Fruit fly (Drosophila melanogaster) whole organism, adult: ENCODE measurements around the gene CG1213.

ENCODE experiments used
- CG11617 ChIP-seq: fragments of 200-800 bp; sonication (Bioruptor generic); optimal IDR thresholded peaks from 2 replicates; lab custom pipeline; 2017; ENCODE audit warnings: mild to moderate bottlenecking, missing biosample characterization, missing genetic modification reagents, missing genetic modification characterization
- CG12768 ChIP-seq: fragments of 200-800 bp; sonication (Bioruptor generic); optimal IDR thresholded peaks from 2 replicates; lab custom pipeline; 2017; ENCODE audit warnings: missing biosample characterization, missing genetic modification characterization, mild to moderate bottlenecking, moderate library complexity, missing genetic modification reagents
- CG14711 ChIP-seq: fragments of 200-800 bp; sonication (Bioruptor generic); optimal IDR thresholded peaks from 2 replicates; lab custom pipeline; 2018; ENCODE audit warnings: missing biosample characterization, mild to moderate bottlenecking, missing genetic modification characterization, moderate library complexity
- CG1620 ChIP-seq: fragments of 200-800 bp; sonication (Bioruptor generic); optimal IDR thresholded peaks from 2 replicates; lab custom pipeline; 2016; ENCODE audit warnings: missing biosample characterization, missing genetic modification characterization
- CG33017 ChIP-seq: fragments of 200-800 bp; sonication (Bioruptor generic); optimal IDR thresholded peaks from 2 replicates; lab custom pipeline; 2018; ENCODE audit warnings: missing biosample characterization, mild to moderate bottlenecking, missing genetic modification characterization, moderate library complexity
- CG5204 ChIP-seq: fragments of 200-800 bp; sonication (Bioruptor generic); optimal IDR thresholded peaks from 2 replicates; lab custom pipeline; 2016; ENCODE audit warnings: missing biosample characterization, missing genetic modification characterization
- CG7045 ChIP-seq: fragments of 200-800 bp; sonication (Bioruptor generic); optimal IDR thresholded peaks from 2 replicates; lab custom pipeline; 2017; ENCODE audit warnings: missing biosample characterization, mild to moderate bottlenecking, missing genetic modification characterization
- CG7101 ChIP-seq: fragments of 200-800 bp; sonication (Bioruptor generic); optimal IDR thresholded peaks from 2 replicates; lab custom pipeline; 2018; ENCODE audit warnings: missing biosample characterization, mild to moderate bottlenecking, missing genetic modification characterization, moderate library complexity
- Clk ChIP-seq: fragments of 200-800 bp; sonication (Bioruptor generic); optimal IDR thresholded peaks from 2 replicates; lab custom pipeline; 2017; ENCODE audit warnings: missing biosample characterization, missing genetic modification characterization
- Crg-1 ChIP-seq: fragments of 200-800 bp; sonication (Bioruptor generic); optimal IDR thresholded peaks from 2 replicates; lab custom pipeline; 2016; ENCODE audit warnings: missing biosample characterization, missing genetic modification characterization
- Hr96 ChIP-seq: fragments of 200-800 bp; sonication (Bioruptor generic); optimal IDR thresholded peaks from 2 replicates; lab custom pipeline; 2016; ENCODE audit warnings: missing biosample characterization, missing genetic modification characterization
- Mnt ChIP-seq: fragments of 200-800 bp; sonication (Bioruptor generic); optimal IDR thresholded peaks from 2 replicates; lab custom pipeline; 2016; ENCODE audit warnings: missing biosample characterization, mild to moderate bottlenecking, missing genetic modification characterization
- bab1 ChIP-seq: fragments of 200-800 bp; sonication (Bioruptor generic); optimal IDR thresholded peaks from 3 replicates; lab custom pipeline; 2019; ENCODE audit warnings: missing biosample characterization, mild to moderate bottlenecking, missing genetic modification characterization, moderate library complexity
- cic ChIP-seq: fragments of 200-800 bp; sonication (Bioruptor generic); optimal IDR thresholded peaks from 2 replicates; lab custom pipeline; 2017; ENCODE audit warnings: missing biosample characterization, mild to moderate bottlenecking, missing genetic modification characterization, moderate library complexity
- cnc ChIP-seq, 2 experiments: fragments of >200 bp; optimal IDR thresholded peaks; 2 replicates each; lab custom pipeline; 2017
- kay ChIP-seq: fragments of 200-800 bp; sonication (Bioruptor generic); peaks from one replicate; lab custom pipeline; 2016; ENCODE audit warnings: missing biosample characterization, missing genetic modification characterization, borderline replicate concordance
- ovo ChIP-seq: fragments of 200-800 bp; sonication (Bioruptor generic); optimal IDR thresholded peaks from 2 replicates; lab custom pipeline; 2016; ENCODE audit warnings: missing biosample characterization, missing genetic modification characterization
- pad ChIP-seq: fragments of 200-800 bp; sonication (Bioruptor generic); optimal IDR thresholded peaks from 3 replicates; lab custom pipeline; 2017; ENCODE audit warnings: missing biosample characterization, missing genetic modification characterization, mild to moderate bottlenecking, moderate library complexity, missing genetic modification reagents
- tj ChIP-seq: fragments of 200-800 bp; sonication (Bioruptor generic); optimal IDR thresholded peaks from 3 replicates; lab custom pipeline; 2017; ENCODE audit warnings: missing biosample characterization, mild to moderate bottlenecking, missing genetic modification characterization, moderate library complexity
- toe ChIP-seq: fragments of 200-800 bp; sonication (Bioruptor generic); optimal IDR thresholded peaks from 2 replicates; lab custom pipeline; 2016; ENCODE audit warnings: missing biosample characterization, missing genetic modification characterization

Gene CG1213

DNA sequence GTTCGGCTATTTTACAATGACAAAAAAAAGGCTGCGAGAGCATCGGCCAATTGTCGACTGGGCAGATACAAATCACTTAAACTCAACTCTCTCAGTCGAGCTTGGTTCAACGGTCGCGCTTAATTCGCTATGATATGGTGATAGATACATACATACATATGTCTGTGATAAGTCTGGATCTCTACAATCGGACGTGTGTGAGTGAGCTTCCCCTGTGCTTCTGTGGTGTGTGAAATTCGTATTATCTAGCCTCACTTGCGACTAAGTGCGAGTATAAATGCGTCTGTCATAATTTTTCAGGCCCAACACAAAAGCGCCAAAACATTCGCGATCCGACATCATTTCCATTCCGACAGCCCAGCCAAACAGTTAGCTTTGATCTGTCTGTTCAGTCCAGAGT lies at the start of gene CG1213:
Gene CG1213 (plus strand): TSS at position 301 of the 400 bp plus-strand sequence.
- no peak for TF ChIP-seq CG7101
- no peak for TF ChIP-seq cic (GFP tag; lab: Kevin White, UChicago)
- TF ChIP-seq CG5204 = no peak
- TF ChIP-seq kay (GFP tag; lab: Kevin White, UChicago) = no peak
- TF ChIP-seq CG14711 (tag; lab: Kevin White, UChicago) = no peak
- TF ChIP-seq CG7045 (GFP tag; lab: Kevin White, UChicago) = no peak
- no peak for TF ChIP-seq bab1
- TF ChIP-seq ovo (GFP tag; lab: Kevin White, UChicago) = no peak
- TF ChIP-seq toe (GFP tag; lab: Kevin White, UChicago) = no peak
- no peak for TF ChIP-seq Clk (GFP tag; lab: Kevin White, UChicago)
- TF ChIP-seq CG12768 (GFP tag; lab: Kevin White, UChicago) = no peak
- no peak for TF ChIP-seq Hr96
- no peak for TF ChIP-seq Mnt

- TF ChIP-seq ovo (GFP tag; lab: Kevin White, UChicago) (peak; percentile 96), CG14711 (tag; lab: Kevin White, UChicago) (peak; percentile 98), Mnt (peak; percentile 96), CG7101 (peak; percentile 99), CG12768 (GFP tag; lab: Kevin White, UChicago) (peak; percentile 99), cnc (optimal IDR thresholded peaks at IDR 0.05; lab: Kevin White, UChicago) (peak; percentile 96 to 98), CG1620 (GFP tag; lab: Kevin White, UChicago) (peak; percentile 99), toe (GFP tag; lab: Kevin White, UChicago) (peak; percentile 99), tj (GFP tag; lab: Kevin White, UChicago) (peak; percentile 88), CG33017 (tag; lab: Kevin White, UChicago) (peak; percentile 99), Hr96 (peak; percentile 99), CG7045 (GFP tag; lab: Kevin White, UChicago) (peak; percentile 99), pad (GFP tag; lab: Kevin White, UChicago) (peak; percentile 93), bab1 (peak; percentile 99), cic (GFP tag; lab: Kevin White, UChicago) (peak; percentile 89), Clk (GFP tag; lab: Kevin White, UChicago) (peak; percentile 96), Crg-1 (GFP tag; lab: Kevin White, UChicago) (peak; percentile 99), CG5204 (peak; percentile 99), kay (GFP tag; lab: Kevin White, UChicago) (no peak), CG11617 (GFP tag; lab: Kevin White, UChicago) (peak; percentile 98)
Measured at dm6 chr3R:5791497-5791896, 49.5 kb upstream of the CG1213 start, which contains the start of gene Hpf1. Gene Hpf1, plus strand, starts transcription at chr3R:5791879.

DNA sequence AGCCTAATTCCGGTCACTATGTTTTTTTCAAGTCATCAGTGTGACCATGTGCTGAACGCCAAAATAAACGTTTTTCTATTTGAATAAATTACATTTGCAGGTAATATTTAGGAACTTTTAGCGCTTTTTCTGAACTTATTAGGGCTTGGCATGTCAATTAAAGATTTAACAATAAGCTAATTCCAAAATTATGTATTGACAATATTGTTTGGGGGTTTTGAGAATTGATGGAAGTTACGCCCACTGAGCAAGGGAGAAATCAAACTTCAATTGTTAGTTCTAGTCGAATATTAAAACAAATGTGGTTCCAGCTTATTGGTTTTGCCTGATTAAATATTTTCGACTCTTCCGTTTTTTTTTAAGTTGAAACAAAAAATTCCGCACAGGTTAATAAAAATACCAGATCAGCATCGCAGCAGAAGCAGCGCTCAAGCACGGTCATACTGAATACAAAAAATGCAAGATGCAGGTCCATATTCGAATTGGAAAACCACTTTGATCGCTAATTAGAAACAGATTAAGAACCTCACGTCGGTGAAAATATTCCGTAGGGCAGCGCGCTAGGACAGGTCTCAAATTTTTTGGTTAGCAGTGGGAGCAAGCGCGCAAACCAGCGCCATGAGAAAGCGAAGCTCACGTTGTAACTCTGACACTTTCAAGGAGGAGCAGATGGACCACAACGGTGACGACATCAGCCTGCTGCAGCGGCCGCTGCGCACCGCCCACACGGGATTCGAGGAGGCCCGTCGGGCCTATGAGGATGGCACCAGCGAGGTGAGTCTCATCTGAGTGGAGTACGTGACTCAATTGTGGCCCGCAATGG lies 46.5 kb upstream of the CG1213 start, which contains the start of the genes PSMG1 and CG10979:
Gene PSMG1 (minus strand): TSS at position 51 of the 823 bp plus-strand sequence.
Gene CG10979 (plus strand): TSS at position 439 of the 823 bp plus-strand sequence.
- TF ChIP-seq CG14711 (tag; lab: Kevin White, UChicago) (no peak), pad (GFP tag; lab: Kevin White, UChicago) (no peak), toe (GFP tag; lab: Kevin White, UChicago) (no peak), CG12768 (GFP tag; lab: Kevin White, UChicago) (no peak), CG1620 (GFP tag; lab: Kevin White, UChicago) (no peak), CG33017 (tag; lab: Kevin White, UChicago) (no peak), CG5204 (no peak), Hr96 (no peak), CG11617 (GFP tag; lab: Kevin White, UChicago) (no peak), Clk (GFP tag; lab: Kevin White, UChicago) (no peak), CG7045 (GFP tag; lab: Kevin White, UChicago) (no peak), ovo (GFP tag; lab: Kevin White, UChicago) (no peak)

DNA sequence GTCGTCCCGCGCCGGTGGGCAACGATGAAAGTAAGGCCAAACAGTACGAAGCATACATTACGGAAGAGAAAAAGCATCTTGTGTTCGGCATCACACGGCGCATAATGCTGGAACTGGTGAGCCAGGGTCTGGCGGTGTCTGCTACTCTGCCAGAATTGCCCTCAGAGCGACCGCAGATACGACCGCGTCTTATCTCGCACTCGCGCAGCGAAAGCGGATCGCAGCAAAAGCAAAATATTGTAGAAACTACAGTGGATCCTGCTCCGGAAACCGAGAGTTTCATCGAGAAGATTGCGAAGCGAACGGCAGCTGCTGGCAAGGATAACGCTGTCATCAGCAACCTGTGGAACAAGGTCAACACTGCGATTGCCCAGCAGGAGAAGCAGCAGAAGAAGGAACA lies 43.3 kb upstream of the CG1213 start:
- TF ChIP-seq CG7045 (GFP tag; lab: Kevin White, UChicago) (no peak), cnc (optimal IDR thresholded peaks at IDR 0.05; lab: Kevin White, UChicago) (no peak), CG11617 (GFP tag; lab: Kevin White, UChicago) (no peak), Mnt (no peak), Clk (GFP tag; lab: Kevin White, UChicago) (no peak), CG33017 (tag; lab: Kevin White, UChicago) (no peak), Hr96 (no peak), toe (GFP tag; lab: Kevin White, UChicago) (no peak), Crg-1 (GFP tag; lab: Kevin White, UChicago) (no peak), CG5204 (no peak), cic (GFP tag; lab: Kevin White, UChicago) (no peak), pad (GFP tag; lab: Kevin White, UChicago) (no peak), CG7101 (no peak), CG14711 (tag; lab: Kevin White, UChicago) (no peak), kay (GFP tag; lab: Kevin White, UChicago) (no peak), bab1 (no peak), tj (GFP tag; lab: Kevin White, UChicago) (no peak), CG1620 (GFP tag; lab: Kevin White, UChicago) (no peak)

DNA sequence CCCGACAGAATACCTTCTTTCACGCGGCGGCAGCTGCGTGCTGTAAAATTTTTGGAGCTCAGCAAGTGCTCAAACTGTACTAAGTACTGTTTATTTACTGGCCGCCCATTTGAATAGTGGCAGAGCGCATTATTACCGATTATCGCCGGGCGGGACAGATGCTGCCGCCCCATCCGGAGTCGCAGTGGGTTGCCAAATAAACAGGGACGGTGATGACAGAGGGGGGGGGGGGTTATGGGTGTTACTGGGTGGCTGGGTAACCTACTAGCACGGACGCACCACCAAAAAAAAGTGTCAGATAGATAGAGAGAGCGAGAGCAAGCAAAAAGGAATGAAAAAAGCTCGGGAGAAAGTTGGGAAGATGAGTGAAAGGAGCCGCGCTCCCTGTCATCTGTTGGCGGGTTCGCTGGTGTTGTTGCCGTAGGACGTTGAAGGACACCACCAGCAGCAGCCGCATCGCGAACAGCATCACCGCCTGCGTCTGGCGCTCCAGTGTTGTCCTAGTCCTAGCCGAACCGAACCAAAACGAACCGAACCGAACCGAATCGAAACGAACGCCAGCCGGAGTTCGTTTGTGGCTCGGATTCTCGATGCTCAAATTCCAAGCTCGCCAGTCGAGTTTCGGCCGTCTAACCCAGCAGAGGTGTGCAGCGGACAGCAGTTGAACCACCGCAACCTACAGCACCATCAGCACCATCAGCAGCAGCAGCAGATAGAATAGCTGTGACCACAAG lies 39.1 kb upstream of the CG1213 start, which contains the start of gene CG11000:
Gene CG11000 (plus strand): TSS at position 626 of the 734 bp plus-strand sequence.
- peak; percentile 6 for TF ChIP-seq cic (GFP tag; lab: Kevin White, UChicago)
- no peak for TF ChIP-seq kay (GFP tag; lab: Kevin White, UChicago)
